Fruit fly (Drosophila melanogaster) ovary, adult (tissue): Measurements from ENCODE around the gene CG32718.

ENCODE experiments used
- CG17801 ChIP-seq: fragments of 200-800 bp; optimal IDR thresholded peaks from 2 replicates; lab custom pipeline; 2019; ENCODE audit warnings: missing biosample characterization, mild to moderate bottlenecking, missing genetic modification characterization, moderate library complexity; ENCODE audit not compliant: partially characterized antibody

The CG32718 gene

dm6 chrX:7777905-7778304 lies at the start of gene CG32718:
TSS of gene CG32718 (plus strand) at chrX:7778205.
- no peak for TF ChIP-seq CG17801

- TF ChIP-seq CG17801 = no peak
These were observed 49.5 kb upstream of the CG32718 start, which contains the start of the genes NELF-B and CG12155 for dm6 chrX:7728251-7729164. TSS of gene NELF-B (minus strand) at chrX:7728361. TSS of gene CG12155 (plus strand) at chrX:7728755.

dm6 chrX:7734131-7734930 lies 43.7 kb upstream of the CG32718 start, which contains the start of the genes Pdp and Rab39:
TSS of gene Pdp (minus strand) at chrX:7734651.
TSS of gene Rab39 (plus strand) at chrX:7734923.
- peak; percentile 89 for TF ChIP-seq CG17801

- TF ChIP-seq CG17801 = no peak
These were observed 42.7 kb upstream of the CG32718 start for dm6 chrX:7735262-7735661.

dm6 chrX:7736593-7736992 lies 41.4 kb upstream of the CG32718 start, which contains the start of gene Tom40:
TSS of gene Tom40 (plus strand) at chrX:7736893.
- no peak for TF ChIP-seq CG17801

dm6 chrX:7737156-7737771 lies 40.7 kb upstream of the CG32718 start:
- no peak for TF ChIP-seq CG17801

- TF ChIP-seq CG17801 = no peak
These were observed 34.0 kb upstream of the CG32718 start for dm6 chrX:7744036-7744435.

dm6 chrX:7746342-7746741 lies 31.7 kb upstream of the CG32718 start:
- TF ChIP-seq CG17801 = no peak

- TF ChIP-seq CG17801 = no peak
These were observed 13.3 kb upstream of the CG32718 start, which contains the start of gene Ir7a for dm6 chrX:7764682-7765081. TSS of gene Ir7a (plus strand) at chrX:7764982.

- TF ChIP-seq CG17801 = no peak
These were observed 9.7 kb upstream of the CG32718 start, which contains the start of gene CG34338 for dm6 chrX:7768147-7768787. TSS of gene CG34338 (plus strand) at chrX:7768737.

dm6 chrX:7791086-7791485 lies 13.1 kb downstream of the CG32718 start:
- TF ChIP-seq CG17801 = no peak

dm6 chrX:7801085-7801484 lies 23.1 kb downstream of the CG32718 start:
- TF ChIP-seq CG17801 = no peak

- TF ChIP-seq CG17801 = no peak
These were observed 44.9 kb downstream of the CG32718 start for dm6 chrX:7822910-7823309.

- TF ChIP-seq CG17801 = no peak
These were observed 47.3 kb downstream of the CG32718 start for dm6 chrX:7825310-7825709.

dm6 chrX:7825897-7826296 lies 47.9 kb downstream of the CG32718 start, which contains the start of gene CARPA:
TSS of gene CARPA (plus strand) at chrX:7826197.
- TF ChIP-seq CG17801 = no peak
